Worm (Caenorhabditis elegans) whole organism, L4 larva: ENCODE data around the gene ret-1.

ENCODE experiments used
- F26F4.8 ChIP-seq: fragments of 200-800 bp; sonication (Bioruptor generic); conservative IDR thresholded peaks from 2 replicates; pipeline ENCODE4 v1.3.6; 2022; ENCODE audit warnings: missing genetic modification characterization, missing compliant biosample characterization
- F44E2.7 ChIP-seq: fragments of 200-800 bp; sonication (Bioruptor generic); IDR thresholded peaks from 2 replicates; pipeline ENCODE4 v2.1.2; 2022; ENCODE audit warnings: missing genetic modification characterization, missing compliant biosample characterization
- F49E8.2 ChIP-seq: sonication (generic microtip); optimal IDR thresholded peaks from 2 replicates; lab custom pipeline; 2016; ENCODE audit warnings: missing compliant biosample characterization, mild to moderate bottlenecking, missing genetic modification characterization, borderline replicate concordance
- R02D3.7 ChIP-seq: fragments of 150-350 bp; sonication (generic microtip); optimal IDR thresholded peaks from 3 replicates; lab custom pipeline; 2014; ENCODE audit warnings: missing biosample characterization, missing genetic modification characterization
- T26A8.4 ChIP-seq: fragments of 200-800 bp; sonication (Bioruptor generic); IDR thresholded peaks from 2 replicates; pipeline ENCODE4 v1.3.6; 2022; ENCODE audit warnings: missing genetic modification characterization, missing compliant biosample characterization
- aha-1 ChIP-seq: fragments of 150-350 bp; peaks from one replicate; lab custom pipeline; 2014; ENCODE audit warnings: missing biosample characterization, missing genetic modification characterization
- ceh-28 ChIP-seq: fragments of 150-350 bp; optimal IDR thresholded peaks from 2 replicates; lab custom pipeline; 2014; ENCODE audit warnings: missing biosample characterization, missing genetic modification reagents, missing genetic modification characterization
- ceh-44 ChIP-seq: fragments of 200-800 bp; sonication (Bioruptor generic); IDR thresholded peaks from 2 replicates; pipeline ENCODE4 v1.3.6; 2022; ENCODE audit warnings: missing genetic modification reagents, missing genetic modification characterization, missing compliant biosample characterization
- daf-16 ChIP-seq, 3 experiments: sonication (generic microtip); optimal IDR thresholded peaks; 2 replicates each; lab custom pipeline; 2016 to 2017; ENCODE audit warnings: missing genetic modification characterization in 3 of 3, missing genetic modification reagents in 3 of 3, mild to moderate bottlenecking in 2 of 3, missing compliant biosample characterization in 2 of 3, missing biosample characterization in 1 of 3, moderate library complexity in 1 of 3
- dmd-8 ChIP-seq: fragments of 200-800 bp; sonication (Bioruptor generic); IDR thresholded peaks from 2 replicates; pipeline ENCODE4 v1.3.6; 2022; ENCODE audit warnings: missing genetic modification characterization, missing compliant biosample characterization
- hlh-30 ChIP-seq: sonication (generic microtip); optimal IDR thresholded peaks from 2 replicates; lab custom pipeline; 2017; ENCODE audit warnings: antibody characterized with exemption, mild to moderate bottlenecking, missing genetic modification characterization, missing compliant biosample characterization; ENCODE audit not compliant: insufficient read depth
- lsy-2 ChIP-seq, 2 experiments: fragments of 150-350 bp in 1 of 2; sonication (generic microtip) in 1 of 2; optimal IDR thresholded peaks; 2 replicates each; lab custom pipeline; 2014 to 2017; ENCODE audit warnings: missing biosample characterization in 2 of 2, missing genetic modification characterization in 2 of 2
- madf-5 ChIP-seq, 2 experiments: fragments of 200-800 bp; sonication (Bioruptor generic); IDR thresholded peaks; 2 replicates each; pipeline ENCODE4 v1.3.6; 2022; ENCODE audit warnings: missing compliant biosample characterization in 2 of 2, missing genetic modification characterization in 2 of 2
- mes-2 ChIP-seq: sonication (generic microtip); optimal IDR thresholded peaks from 2 replicates; lab custom pipeline; 2016; ENCODE audit warnings: missing genotype, mild to moderate bottlenecking, missing genetic modification characterization, missing compliant biosample characterization; ENCODE audit not compliant: poor library complexity, severe bottlenecking
- mxl-2 ChIP-seq: fragments of 200-800 bp; sonication (Bioruptor generic); conservative IDR thresholded peaks from 2 replicates; pipeline ENCODE4 v1.3.6; 2022; ENCODE audit warnings: missing genetic modification reagents, missing genetic modification characterization, missing compliant biosample characterization
- mxl-3 ChIP-seq: fragments of 200-800 bp; sonication (Bioruptor generic); optimal IDR thresholded peaks from 2 replicates; lab custom pipeline; 2018; ENCODE audit warnings: mild to moderate bottlenecking, missing genetic modification characterization, missing compliant biosample characterization
- nhr-25 ChIP-seq: sonication (generic microtip); optimal IDR thresholded peaks from 2 replicates; lab custom pipeline; 2017; ENCODE audit warnings: missing genetic modification characterization, mild to moderate bottlenecking, missing compliant biosample characterization, antibody characterized with exemption, moderate library complexity, borderline replicate concordance; ENCODE audit not compliant: insufficient read depth
- nhr-28 ChIP-seq: fragments of 150-350 bp; optimal IDR thresholded peaks from 2 replicates; lab custom pipeline; 2014; ENCODE audit warnings: missing biosample characterization, missing genetic modification characterization
- nhr-77 ChIP-seq: fragments of 150-350 bp; optimal IDR thresholded peaks from 2 replicates; lab custom pipeline; 2014; ENCODE audit warnings: missing biosample characterization, missing genetic modification characterization
- pha-4 ChIP-seq, 2 experiments: fragments of 150-350 bp in 1 of 2; fragments of 200-800 bp in 1 of 2; sonication (Bioruptor generic) in 1 of 2; IDR thresholded peaks in 1 of 2; optimal IDR thresholded peaks in 1 of 2; 2 replicates each; pipeline versions ENCODE4 v1.3.6 to Lab custom; 2014 to 2022; ENCODE audit warnings: missing genetic modification characterization in 2 of 2, missing genetic modification reagents in 2 of 2, missing biosample characterization in 1 of 2, missing compliant biosample characterization in 1 of 2
- php-3 ChIP-seq: fragments of 200-800 bp; sonication (Bioruptor generic); IDR thresholded peaks from 2 replicates; pipeline ENCODE4 v1.3.6; 2022; ENCODE audit warnings: missing genetic modification reagents, missing genetic modification characterization, missing compliant biosample characterization
- rbr-2 ChIP-seq: sonication (generic microtip); optimal IDR thresholded peaks from 2 replicates; lab custom pipeline; 2016; ENCODE audit warnings: missing genotype, missing genetic modification characterization, missing compliant biosample characterization
- skn-1 ChIP-seq: fragments of 150-350 bp; optimal IDR thresholded peaks from 2 replicates; lab custom pipeline; 2014; ENCODE audit warnings: missing biosample characterization, missing genetic modification characterization
- snpc-4 ChIP-seq: fragments of 150-350 bp; optimal IDR thresholded peaks from 2 replicates; lab custom pipeline; 2014; ENCODE audit warnings: missing biosample characterization, missing genetic modification characterization
- spr-1 ChIP-seq: sonication (generic microtip); optimal IDR thresholded peaks from 2 replicates; lab custom pipeline; 2016; ENCODE audit warnings: mild to moderate bottlenecking, missing genetic modification characterization, missing compliant biosample characterization
- unc-62 ChIP-seq, 3 experiments: fragments of 150-350 bp in 1 of 3; sonication (generic microtip); optimal IDR thresholded peaks in 2 of 3; peaks in 1 of 3; 1 replicate in 1 of 3; 2 replicates in 2 of 3; lab custom pipeline; 2014 to 2017; ENCODE audit warnings: missing biosample characterization in 3 of 3, missing genetic modification characterization in 3 of 3, missing genetic modification reagents in 3 of 3, missing genotype in 1 of 3
- zag-1 ChIP-seq: fragments of 150-350 bp; optimal IDR thresholded peaks from 2 replicates; lab custom pipeline; 2014; ENCODE audit warnings: missing biosample characterization, missing genetic modification characterization

ret-1 gene

ce11 chrV:14824124-14824523 lies 23.1 kb downstream of the ret-1 start, which contains the start of gene W06A7.4:
W06A7.4 (plus strand) TSS chrV:14824424.
- TF ChIP-seq nhr-28 (tag; lab: Kevin White, UChicago), result peak; percentile 30
- no peak for TF ChIP-seq dmd-8 (GFP tag; lab: Robert Waterston, UW)

ce11 chrV:14821553-14821952 lies 25.7 kb downstream of the ret-1 start, which contains the start of gene W06A7.2:
W06A7.2 (plus strand) TSS chrV:14821853.
- no peak for TF ChIP-seq ceh-28 (tag; lab: Kevin White, UChicago)
- no peak for TF ChIP-seq mes-2
- TF ChIP-seq ceh-44, result no peak
- TF ChIP-seq T26A8.4 (GFP tag; lab: Robert Waterston, UW), result no peak
- no peak for TF ChIP-seq madf-5 (GFP tag; IDR thresholded peaks at IDR 0.05; lab: Robert Waterston, UW)
- TF ChIP-seq mxl-2 (GFP tag; lab: Robert Waterston, UW), result no peak
- TF ChIP-seq R02D3.7, result no peak
- TF ChIP-seq pha-4 (GFP tag; IDR thresholded peaks at IDR 0.05; lab: Robert Waterston, UW), result no peak
- no peak for TF ChIP-seq pha-4 (tag; optimal IDR thresholded peaks at IDR 0.05; lab: Kevin White, UChicago)

- no peak for TF ChIP-seq madf-5 (GFP tag; IDR thresholded peaks at IDR 0.05; lab: Robert Waterston, UW)
- peak; percentile 1 for TF ChIP-seq nhr-28 (tag; lab: Kevin White, UChicago)
- TF ChIP-seq daf-16 (GFP tag; optimal IDR thresholded peaks at IDR 0.05; lab: Kevin White, UChicago), result peak in 1 of 2 experiments; percentile 18
- TF ChIP-seq daf-16 (tag; optimal IDR thresholded peaks at IDR 0.05; lab: Kevin White, UChicago), result no peak
- no peak for TF ChIP-seq F26F4.8 (GFP tag; lab: Robert Waterston, UW)
- TF ChIP-seq mxl-3 (GFP tag; lab: Kevin White, UChicago), result peak; percentile 22
- TF ChIP-seq, all 104 proteins: peak for 3
Observed at ce11 chrV:14820314-14820713, 26.9 kb downstream of the ret-1 start.

- TF ChIP-seq hlh-30 (tag; lab: Kevin White, UChicago) (peak; percentile 44), spr-1 (tag; lab: Kevin White, UChicago) (no peak)
Observed at ce11 chrV:14815500-14815899, 31.7 kb downstream of the ret-1 start, which contains the start of gene rin-1. rin-1 (minus strand) TSS chrV:14815600.

- TF ChIP-seq rbr-2, result no peak
- no peak for TF ChIP-seq snpc-4 (tag; lab: Kevin White, UChicago)
- peak in 1 of 2 experiments; percentile 61 for TF ChIP-seq lsy-2 (tag; optimal IDR thresholded peaks at IDR 0.05; lab: Kevin White, UChicago)
Observed at ce11 chrV:14813566-14813965, 33.6 kb downstream of the ret-1 start.

ce11 chrV:14806204-14806737 lies 40.9 kb downstream of the ret-1 start:
- TF ChIP-seq hlh-30 (tag; lab: Kevin White, UChicago) (no peak), zag-1 (tag; lab: Kevin White, UChicago) (no peak), nhr-77 (tag; lab: Kevin White, UChicago) (no peak), unc-62 (GFP tag; optimal IDR thresholded peaks at IDR 0.05 in 1 of 2; lab: Kevin White, UChicago) (peak in 1 of 2 experiments; percentile 98), unc-62 (tag; optimal IDR thresholded peaks at IDR 0.05; lab: Kevin White, UChicago) (no peak), php-3 (GFP tag; lab: Robert Waterston, UW) (no peak), F44E2.7 (GFP tag; lab: Robert Waterston, UW) (no peak), skn-1 (no peak), nhr-25 (tag; lab: Kevin White, UChicago) (peak; percentile 46), aha-1 (tag; lab: Kevin White, UChicago) (peak; percentile 60), F49E8.2 (no peak)
- TF ChIP-seq, all 104 proteins: peak for 3
